Worm (Caenorhabditis elegans): ENCODE results near the gene B0393.5.

B0393.5 gene

DNA sequence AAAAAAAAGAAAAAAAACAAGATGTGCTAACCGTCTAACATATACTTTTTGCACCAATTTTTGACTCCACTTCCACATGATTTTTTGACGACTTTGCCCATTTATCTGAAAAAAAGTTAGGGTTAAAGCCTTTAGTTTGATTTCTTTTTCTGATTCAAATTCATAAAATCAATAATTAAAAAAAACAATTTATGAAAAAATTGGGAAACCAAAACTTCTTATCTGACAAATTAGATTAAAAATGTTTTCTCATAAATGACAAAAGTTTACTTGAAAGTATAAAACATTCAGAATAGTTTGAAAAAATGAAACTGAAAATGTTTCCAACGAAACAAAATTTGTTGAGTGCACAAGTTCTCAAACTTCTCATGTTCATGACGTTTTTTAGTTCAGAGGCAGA is 54.3 kb downstream of the B0393.5 start, which contains the start of gene F26A1.7:
Gene F26A1.7 (minus strand): TSS at position 101 of the 400 bp plus-strand sequence.
- no peak for TF ChIP-seq lin-54 (GFP tag; optimal IDR thresholded peaks at IDR 0.05)
- no peak for TF ChIP-seq attf-6 (GFP tag; IDR thresholded peaks at IDR 0.05)
- TF ChIP-seq ztf-25 (GFP tag; IDR thresholded peaks at IDR 0.05), result no peak
- no peak for TF ChIP-seq D2030.7 (GFP tag; IDR thresholded peaks at IDR 0.05)
- TF ChIP-seq B0019.2 (GFP tag; conservative IDR thresholded peaks at IDR 0.05), result no peak
- no peak for TF ChIP-seq C17E4.6 (GFP tag; IDR thresholded peaks at IDR 0.05)
- TF ChIP-seq rcor-1 (GFP tag; IDR thresholded peaks at IDR 0.05), result no peak
- TF ChIP-seq tbp1 (GFP tag; optimal IDR thresholded peaks at IDR 0.05), result no peak
- no peak for TF ChIP-seq attf-5 (GFP tag; optimal IDR thresholded peaks at IDR 0.05)
- no peak for TF ChIP-seq akir-1 (GFP tag; optimal IDR thresholded peaks at IDR 0.05)
- no peak for TF ChIP-seq rec-8 (tag; optimal IDR thresholded peaks at IDR 0.05)
- no peak for TF ChIP-seq B0261.1 (tag; optimal IDR thresholded peaks at IDR 0.05)
- TF ChIP-seq Y79H2A.3 (GFP tag; conservative IDR thresholded peaks at IDR 0.05), result no peak
- TF ChIP-seq madf-6 (GFP tag; IDR thresholded peaks at IDR 0.05), result no peak
- TF ChIP-seq snpc-1.1 (tag; optimal IDR thresholded peaks at IDR 0.05; ENCODE audit: insufficient read depth), result no peak
- no peak for TF ChIP-seq mel-28 (tag; optimal IDR thresholded peaks at IDR 0.05; ENCODE audit: borderline replicate concordance)
- no peak for TF ChIP-seq athp-1 (tag; optimal IDR thresholded peaks at IDR 0.05)
- no peak for TF ChIP-seq K12H6.12 (tag; optimal IDR thresholded peaks at IDR 0.05)
- no peak for TF ChIP-seq sdz-38 (tag; optimal IDR thresholded peaks at IDR 0.05)
- no peak for TF ChIP-seq Y67H2A.10 (GFP tag; conservative IDR thresholded peaks at IDR 0.05)

DNA sequence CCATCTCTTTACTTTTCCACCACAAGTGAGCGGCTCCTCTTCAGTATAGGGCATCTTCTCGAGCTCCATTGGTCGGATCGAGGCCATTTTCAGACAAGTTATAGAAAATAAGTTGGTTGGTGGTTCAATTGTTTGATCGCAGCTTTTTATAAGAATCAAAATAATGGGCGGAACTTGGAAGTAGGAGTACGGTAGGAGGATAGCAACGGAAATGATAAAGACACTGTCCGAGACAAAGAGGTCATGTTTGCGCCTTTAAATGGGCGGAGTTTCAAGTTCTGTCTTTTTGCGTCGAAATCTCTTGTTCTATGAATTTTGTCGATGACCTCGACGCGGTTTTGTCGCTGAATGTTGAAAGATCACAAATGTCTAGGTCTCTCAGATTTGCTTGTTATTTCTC is 56.6 kb downstream of the B0393.5 start, which contains the start of gene F26A1.8:
Gene F26A1.8 (minus strand): TSS at position 101 of the 400 bp plus-strand sequence.
- TF ChIP-seq nfyb-1 (GFP tag; IDR thresholded peaks at IDR 0.05), result no peak
- no peak for TF ChIP-seq pha-4 (tag; optimal IDR thresholded peaks at IDR 0.05)
- no peak for TF ChIP-seq let-607 (tag; optimal IDR thresholded peaks at IDR 0.05)
- no peak for TF ChIP-seq ceh-40 (GFP tag; IDR thresholded peaks at IDR 0.05)
- TF ChIP-seq nhr-179 (tag; optimal IDR thresholded peaks at IDR 0.05), result no peak
- no peak for TF ChIP-seq snpc-1.3 (tag; optimal IDR thresholded peaks at IDR 0.05; ENCODE audit: insufficient read depth)
- TF ChIP-seq him-1 (tag; optimal IDR thresholded peaks at IDR 0.05), result no peak
- no peak for TF ChIP-seq pbrm-1 (GFP tag; IDR thresholded peaks at IDR 0.05)
- TF ChIP-seq atf-7 (tag; optimal IDR thresholded peaks at IDR 0.05), result no peak
- TF ChIP-seq hmg-20 (GFP tag; IDR thresholded peaks at IDR 0.05), result no peak
- TF ChIP-seq D2030.7 (GFP tag; IDR thresholded peaks at IDR 0.05), result no peak
- no peak for TF ChIP-seq hsf-1 (GFP tag; IDR thresholded peaks at IDR 0.05)
- TF ChIP-seq mxl-1 (tag; optimal IDR thresholded peaks at IDR 0.05), result no peak
- TF ChIP-seq ceh-58 (GFP tag; IDR thresholded peaks at IDR 0.05), result no peak
